Worm (Caenorhabditis elegans) whole organism, early embryonic: ENCODE measurements around the gene mig-21.

Source experiments
- B0310.2 ChIP-seq: sonication (generic microtip); optimal IDR thresholded peaks from 2 replicates; lab custom pipeline; 2016; ENCODE audit warnings: mild to moderate bottlenecking, missing genetic modification characterization, missing compliant biosample characterization
- pes-1 ChIP-seq: fragments of 200-800 bp; sonication (Bioruptor generic); IDR thresholded peaks from 2 replicates; pipeline ENCODE4 v1.3.6; 2022; ENCODE audit warnings: missing genetic modification reagents, missing genetic modification characterization, missing compliant biosample characterization

DNA sequence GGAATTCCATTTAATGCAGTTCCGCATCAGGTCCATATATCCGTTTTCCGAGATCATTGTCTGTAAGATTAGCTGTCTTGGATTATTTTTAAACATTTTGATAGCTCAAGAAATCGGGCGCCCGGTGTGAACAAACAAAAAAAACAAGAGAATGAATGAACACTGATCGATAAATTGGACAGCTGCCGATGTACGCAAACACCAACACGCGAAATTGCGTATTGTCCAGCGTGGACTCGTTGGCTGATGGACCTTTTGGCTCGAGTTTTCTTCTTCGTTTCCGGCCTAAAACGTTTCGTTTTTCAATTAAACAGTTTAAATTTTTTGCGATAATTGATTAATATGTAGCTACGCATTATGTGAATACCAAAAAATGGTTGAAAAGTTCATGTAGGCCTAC is 27.9 kb upstream of the mig-21 start, which contains the start of gene dpff-1:
- TF ChIP-seq B0310.2 (tag; lab: Kevin White, UChicago) (no peak), pes-1 (GFP tag; lab: Robert Waterston, UW) (no peak)
